Worm (Caenorhabditis elegans) whole organism, L4 larva: ENCODE data around the gene F53C3.1.
A peak's percentile ranks its signal among the peaks of the same experiment; 100 is the strongest.

Source experiments
- ama-1 ChIP-seq: fragments of 150-350 bp; optimal IDR thresholded peaks from 2 replicates; lab custom pipeline; 2014; ENCODE audit warnings: inconsistent platforms, mixed read lengths
- hlh-30 ChIP-seq: sonication (generic microtip); optimal IDR thresholded peaks from 2 replicates; lab custom pipeline; 2017; ENCODE audit warnings: antibody characterized with exemption, mild to moderate bottlenecking, missing genetic modification characterization, missing compliant biosample characterization; ENCODE audit not compliant: insufficient read depth
- mep-1 ChIP-seq: fragments of 150-350 bp; sonication (generic microtip); optimal IDR thresholded peaks from 3 replicates; lab custom pipeline; 2014; ENCODE audit warnings: missing biosample characterization, missing genetic modification characterization
- nhr-237 ChIP-seq: sonication (generic microtip); optimal IDR thresholded peaks from 2 replicates; lab custom pipeline; 2017; ENCODE audit warnings: missing biosample characterization, missing genetic modification characterization
- nhr-48 ChIP-seq: sonication (generic microtip); optimal IDR thresholded peaks from 2 replicates; lab custom pipeline; 2016; ENCODE audit warnings: mild to moderate bottlenecking, missing genetic modification characterization, missing compliant biosample characterization

DNA sequence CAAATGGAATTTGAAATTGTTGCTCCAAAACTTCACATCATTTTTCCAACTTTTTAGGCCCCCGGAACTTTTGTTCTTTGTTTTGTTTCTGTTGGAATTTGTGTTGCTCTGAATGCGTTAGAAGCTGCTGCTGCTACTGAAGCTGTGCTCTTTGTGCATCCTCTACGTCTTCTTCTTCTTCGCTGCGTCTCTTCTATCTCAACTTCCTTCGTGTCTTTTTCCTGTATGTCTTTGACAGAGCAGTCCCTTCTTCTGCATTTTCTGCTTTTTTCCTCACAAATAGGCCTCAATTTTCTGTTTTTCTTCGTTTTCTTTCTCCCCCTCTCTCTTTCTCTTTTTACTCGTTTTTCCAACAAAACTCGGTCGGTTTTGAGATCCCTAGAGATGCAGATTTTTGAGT lies 49.4 kb downstream of the F53C3.1 start:
- no peak for TF ChIP-seq nhr-48 (tag; lab: Kevin White, UChicago)
- peak; percentile 5 for TF ChIP-seq mep-1
- no peak for TF ChIP-seq nhr-237 (tag; lab: Kevin White, UChicago)
- TF ChIP-seq ama-1 (lab: Kevin White, UChicago): no peak
- TF ChIP-seq hlh-30: no peak
